Fruit fly (Drosophila melanogaster): ENCODE data around the gene CG43750.

The CG43750 gene

dm6 chr2L:2348479-2348878 is 42.0 kb downstream of the CG43750 start:
- TF ChIP-seq OdsH (GFP tag; optimal IDR thresholded peaks at IDR 0.05) (no peak), woc (GFP tag; optimal IDR thresholded peaks at IDR 0.05) (no peak), foxo (GFP tag; optimal IDR thresholded peaks at IDR 0.05) (no peak), CG9705 (GFP tag; optimal IDR thresholded peaks at IDR 0.05) (no peak), Hr83 (GFP tag; optimal IDR thresholded peaks at IDR 0.05; ENCODE audit: poor library complexity, severe bottlenecking) (no peak), sage (GFP tag; optimal IDR thresholded peaks at IDR 0.05) (no peak), CrebA (GFP tag; optimal IDR thresholded peaks at IDR 0.05; ENCODE audit: borderline replicate concordance) (no peak)

All from whole organism, wandering third instar larva.